Fruit fly (Drosophila melanogaster) whole organism, embryonic: Measurements from ENCODE around the gene Polr2M.

ENCODE experiments used
- CG11247 ChIP-seq: fragments of 200-800 bp; sonication (Bioruptor generic); IDR thresholded peaks from 2 replicates; pipeline ENCODE4 v1.3.6; 2022; ENCODE audit warnings: missing biosample characterization, missing genetic modification characterization
- CG6689 ChIP-seq: fragments of 200-800 bp; sonication (Bioruptor generic); IDR thresholded peaks from 2 replicates; pipeline ENCODE4 v1.3.6; 2022; ENCODE audit warnings: missing biosample characterization, missing genetic modification characterization
- CG6854 ChIP-seq: fragments of 200-800 bp; sonication (Bioruptor generic); optimal IDR thresholded peaks from 3 replicates; lab custom pipeline; 2017; ENCODE audit warnings: missing biosample characterization, mild to moderate bottlenecking, missing genetic modification characterization
- CG8388 ChIP-seq: fragments of 200-800 bp; sonication (Bioruptor generic); optimal IDR thresholded peaks from 2 replicates; lab custom pipeline; 2019; ENCODE audit warnings: missing biosample characterization, mild to moderate bottlenecking, missing genetic modification characterization, moderate library complexity
- CoRest ChIP-seq: fragments of 200-800 bp; sonication (Bioruptor generic); optimal IDR thresholded peaks from 3 replicates; lab custom pipeline; 2018; ENCODE audit warnings: missing biosample characterization, mild to moderate bottlenecking, missing genetic modification characterization, moderate library complexity
- Fer2 ChIP-seq: fragments of 200-800 bp; sonication (Bioruptor generic); optimal IDR thresholded peaks from 2 replicates; lab custom pipeline; 2018; ENCODE audit warnings: missing biosample characterization, mild to moderate bottlenecking, missing genetic modification characterization, moderate library complexity
- Kr ChIP-seq: fragments of 200-800 bp; sonication (Bioruptor generic); optimal IDR thresholded peaks from 2 replicates; lab custom pipeline; 2017; ENCODE audit warnings: missing biosample characterization, mild to moderate bottlenecking, missing genetic modification characterization
- vnd ChIP-seq: fragments of 200-800 bp; sonication (Bioruptor generic); IDR thresholded peaks from 3 replicates; pipeline ENCODE4 v1.3.6; 2022; ENCODE audit warnings: missing biosample characterization, missing genetic modification characterization; ENCODE audit not compliant: partially characterized antibody

DNA sequence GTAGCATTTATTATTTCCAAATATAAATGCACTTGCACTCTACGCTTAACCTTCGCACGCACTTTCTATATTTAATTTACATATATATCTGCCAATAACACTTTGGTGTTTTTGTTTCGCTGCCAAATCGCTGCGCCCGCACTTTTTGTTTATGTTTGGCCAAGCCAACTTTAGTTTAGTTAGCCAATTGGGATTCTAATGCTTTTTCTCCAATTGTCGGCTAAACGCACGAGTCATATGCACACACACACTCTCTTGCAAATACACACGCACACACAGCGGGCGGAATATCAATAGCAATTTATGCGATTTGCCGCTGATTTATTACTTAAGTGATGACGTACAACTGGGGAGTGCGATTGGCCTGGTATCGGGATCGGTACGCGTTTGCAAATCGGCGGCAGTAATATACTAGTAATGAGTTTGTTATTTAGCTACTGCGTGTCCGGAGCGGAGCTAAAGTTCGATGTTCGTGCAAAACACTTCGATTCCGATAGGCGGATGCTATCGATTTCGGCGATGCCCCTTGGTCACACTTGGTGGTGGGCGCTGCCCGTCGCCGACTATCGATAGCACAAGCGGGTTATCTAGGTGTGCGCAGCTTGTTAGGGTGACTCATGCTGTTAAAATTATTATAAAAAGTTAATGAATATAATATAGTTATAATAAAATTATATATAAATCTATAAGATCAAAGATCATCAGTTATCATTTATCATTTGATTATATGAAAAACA lies 3.0 kb upstream of the Polr2M start, which contains the start of gene vib:
- TF ChIP-seq CG6854 (GFP tag; lab: Kevin White, UChicago) (peak; percentile 57), Kr (GFP tag; lab: Kevin White, UChicago) (no peak), CG11247 (GFP tag; lab: Robert Waterston, UW) (peak; percentile 58), Fer2 (tag; lab: Kevin White, UChicago) (no peak), vnd (GFP tag; lab: Robert Waterston, UW) (peak; percentile 90), CG6689 (GFP tag; lab: Robert Waterston, UW) (peak; percentile 68), CoRest (tag; lab: Kevin White, UChicago) (peak; percentile 69), CG8388 (GFP tag; lab: Kevin White, UChicago) (peak; percentile 36)
